Fruit fly (Drosophila melanogaster): Measurements from ENCODE around the gene Rsph9.

The Rsph9 gene

dm6 chr2L:17387735-17388367 is 24.6 kb downstream of the Rsph9 start:
- no peak for TF ChIP-seq lilli (GFP tag; optimal IDR thresholded peaks at IDR 0.05)
- peak; percentile 10 for TF ChIP-seq gem (tag; optimal IDR thresholded peaks at IDR 0.05)
- no peak for TF ChIP-seq aop (GFP tag; IDR thresholded peaks at IDR 0.05)
- no peak for TF ChIP-seq CG3163 (GFP tag; optimal IDR thresholded peaks at IDR 0.05)
- no peak for TF ChIP-seq H15 (GFP tag; IDR thresholded peaks at IDR 0.05)
- peak; percentile 8 for TF ChIP-seq Sox100B (GFP tag; optimal IDR thresholded peaks at IDR 0.05)
- TF ChIP-seq schlank (tag; optimal IDR thresholded peaks at IDR 0.05): peak; percentile 77
- TF ChIP-seq Lpt (GFP tag; optimal IDR thresholded peaks at IDR 0.05): no peak
- TF ChIP-seq CG16813 (GFP tag; IDR thresholded peaks at IDR 0.05; ENCODE audit: partially characterized antibody): no peak
- no peak for TF ChIP-seq Dip2 (GFP tag; IDR thresholded peaks at IDR 0.05)
- no peak for TF ChIP-seq slou (GFP tag; optimal IDR thresholded peaks at IDR 0.05)
- no peak for TF ChIP-seq pita (GFP tag; optimal IDR thresholded peaks at IDR 0.05)
- peak; percentile 29 for TF ChIP-seq CG1233 (GFP tag; optimal IDR thresholded peaks at IDR 0.05)
- peak; percentile 34 for TF ChIP-seq CG13296 (GFP tag; optimal IDR thresholded peaks at IDR 0.05)
- TF ChIP-seq Poxn (GFP tag; IDR thresholded peaks at IDR 0.05): no peak
- peak; percentile 58 for TF ChIP-seq CG3281 (GFP tag; optimal IDR thresholded peaks at IDR 0.05)
- TF ChIP-seq CG6272 (GFP tag; IDR thresholded peaks at IDR 0.05): no peak
- no peak for TF ChIP-seq NfI (GFP tag; optimal IDR thresholded peaks at IDR 0.05)
- TF ChIP-seq sug (tag; optimal IDR thresholded peaks at IDR 0.05): peak; percentile 34
- TF ChIP-seq HmgD (GFP tag; optimal IDR thresholded peaks at IDR 0.05): no peak
- TF ChIP-seq Pdp1 (GFP tag; optimal IDR thresholded peaks at IDR 0.05): peak in 1 of 2 experiments; percentile 53
- TF ChIP-seq TFAM (GFP tag; optimal IDR thresholded peaks at IDR 0.05): no peak
- TF ChIP-seq CG12769 (tag; optimal IDR thresholded peaks at IDR 0.05): peak; percentile 54
- TF ChIP-seq Meics (GFP tag; optimal IDR thresholded peaks at IDR 0.05): peak; percentile 30
- TF ChIP-seq wek (GFP tag; optimal IDR thresholded peaks at IDR 0.05): peak; percentile 43
- peak; percentile 31 for TF ChIP-seq Fer3 (tag; optimal IDR thresholded peaks at IDR 0.05)
- TF ChIP-seq sens (GFP tag): peak; percentile 71
- TF ChIP-seq CG17359 (tag; optimal IDR thresholded peaks at IDR 0.05): peak; percentile 20
- 0 out of 2 replicates have a peak, but pooled peaks have one; percentile 6 for TF ChIP-seq Atf6 (GFP tag; IDR thresholded peaks at IDR 0.05)
- TF ChIP-seq CG10274 (GFP tag; optimal IDR thresholded peaks at IDR 0.05): no peak
- TF ChIP-seq Ets65A (GFP tag): no peak
- TF ChIP-seq BtbVII (GFP tag; optimal IDR thresholded peaks at IDR 0.05): peak; percentile 42
- TF ChIP-seq CG17568 (GFP tag; optimal IDR thresholded peaks at IDR 0.05): peak; percentile 7
- TF ChIP-seq CG7745 (tag; optimal IDR thresholded peaks at IDR 0.05): no peak
- no peak for TF ChIP-seq CG8290 (GFP tag; optimal IDR thresholded peaks at IDR 0.05)
- TF ChIP-seq CG8290 (tag; optimal IDR thresholded peaks at IDR 0.05): peak in 1 of 2 experiments; percentile 75
- TF ChIP-seq Adf1 (GFP tag; IDR thresholded peaks at IDR 0.05): no peak
- no peak for TF ChIP-seq grau (tag; optimal IDR thresholded peaks at IDR 0.05)
- peak; percentile 30 for TF ChIP-seq CG12071 (GFP tag; optimal IDR thresholded peaks at IDR 0.05)
- no peak for TF ChIP-seq CG13123 (GFP tag; optimal IDR thresholded peaks at IDR 0.05)
- peak; percentile 49 for TF ChIP-seq Asciz (GFP tag; optimal IDR thresholded peaks at IDR 0.05)
- no peak for TF ChIP-seq CG4424 (GFP tag; optimal IDR thresholded peaks at IDR 0.05)
- TF ChIP-seq mirr (GFP tag; optimal IDR thresholded peaks at IDR 0.05): peak; percentile 15
- TF ChIP-seq HHEX (GFP tag; optimal IDR thresholded peaks at IDR 0.05): peak; percentile 22
- no peak for TF ChIP-seq bsh (GFP tag; optimal IDR thresholded peaks at IDR 0.05)
- TF ChIP-seq CG15269 (tag; optimal IDR thresholded peaks at IDR 0.05): no peak
- no peak for TF ChIP-seq hkb (optimal IDR thresholded peaks at IDR 0.05)
- 0 out of 2 replicates have a peak, but pooled peaks have one; percentile 19 for TF ChIP-seq hkb (GFP tag; IDR thresholded peaks at IDR 0.05)
- peak in 1 of 2 experiments; percentile 12 for TF ChIP-seq dpn (GFP tag; optimal IDR thresholded peaks at IDR 0.05)
- peak; percentile 11 for TF ChIP-seq Sox102F (GFP tag; optimal IDR thresholded peaks at IDR 0.05)
